Fruit fly (Drosophila melanogaster) whole organism, prepupa: ENCODE measurements around the gene Vsx1.

Experiments used
- Blimp-1 ChIP-seq: fragments of 200-800 bp; sonication (Bioruptor generic); optimal IDR thresholded peaks from 3 replicates; lab custom pipeline; 2017; ENCODE audit warnings: missing biosample characterization, missing genetic modification characterization, mild to moderate bottlenecking, moderate library complexity, missing genetic modification reagents
- CG10631 ChIP-seq: fragments of 200-800 bp; sonication (Bioruptor generic); optimal IDR thresholded peaks from 2 replicates; lab custom pipeline; 2016; ENCODE audit warnings: missing biosample characterization, missing genetic modification characterization
- CG10669 ChIP-seq: fragments of 200-800 bp; sonication (Bioruptor generic); optimal IDR thresholded peaks from 3 replicates; lab custom pipeline; 2018; ENCODE audit warnings: missing biosample characterization, mild to moderate bottlenecking, missing genetic modification characterization, moderate library complexity
- CG11902 ChIP-seq: fragments of 200-800 bp; sonication (Bioruptor generic); optimal IDR thresholded peaks from 3 replicates; lab custom pipeline; 2016; ENCODE audit warnings: missing biosample characterization, missing genetic modification characterization
- CG15336 ChIP-seq: fragments of 200-800 bp; sonication (Bioruptor generic); IDR thresholded peaks from 2 replicates; pipeline ENCODE4 v1.3.6; 2022; ENCODE audit warnings: missing biosample characterization, missing genetic modification characterization
- CG1621 ChIP-seq: fragments of 200-800 bp; sonication (Bioruptor generic); optimal IDR thresholded peaks from 3 replicates; lab custom pipeline; 2018; ENCODE audit warnings: missing biosample characterization, mild to moderate bottlenecking, missing genetic modification characterization
- CG32006 ChIP-seq: fragments of 200-800 bp; sonication (Bioruptor generic); optimal IDR thresholded peaks from 3 replicates; lab custom pipeline; 2017; ENCODE audit warnings: missing biosample characterization, mild to moderate bottlenecking, missing genetic modification characterization
- CG3919 ChIP-seq: fragments of 200-800 bp; sonication (Bioruptor generic); optimal IDR thresholded peaks from 3 replicates; lab custom pipeline; 2016; ENCODE audit warnings: missing biosample characterization, missing genetic modification characterization
- CG4318 ChIP-seq: fragments of 200-800 bp; sonication (Bioruptor generic); optimal IDR thresholded peaks from 3 replicates; lab custom pipeline; 2017; ENCODE audit warnings: missing biosample characterization, mild to moderate bottlenecking, missing genetic modification characterization
- CG6163 ChIP-seq: fragments of 200-800 bp; sonication (Bioruptor generic); IDR thresholded peaks from 3 replicates; pipeline ENCODE4 v1.3.6; 2022; ENCODE audit warnings: missing biosample characterization, missing genetic modification characterization
- CG6792 ChIP-seq: fragments of 200-800 bp; sonication (Bioruptor generic); optimal IDR thresholded peaks from 3 replicates; lab custom pipeline; 2016; ENCODE audit warnings: missing biosample characterization, missing genetic modification characterization
- CG6808 ChIP-seq: fragments of 200-800 bp; sonication (Bioruptor generic); optimal IDR thresholded peaks from 3 replicates; lab custom pipeline; 2017; ENCODE audit warnings: missing biosample characterization, missing genetic modification characterization, mild to moderate bottlenecking, moderate library complexity, missing genetic modification reagents
- CG6854 ChIP-seq: fragments of 200-800 bp; sonication (Bioruptor generic); optimal IDR thresholded peaks from 2 replicates; lab custom pipeline; 2017; ENCODE audit warnings: missing biosample characterization, mild to moderate bottlenecking, missing genetic modification characterization
- CG8632 ChIP-seq: fragments of 200-800 bp; sonication (Bioruptor generic); optimal IDR thresholded peaks from 3 replicates; lab custom pipeline; 2016; ENCODE audit warnings: missing biosample characterization, missing genetic modification characterization
- CG9139 ChIP-seq: fragments of 200-800 bp; sonication (Bioruptor generic); optimal IDR thresholded peaks from 3 replicates; lab custom pipeline; 2017; ENCODE audit warnings: missing biosample characterization, mild to moderate bottlenecking, missing genetic modification characterization
- Eip78C ChIP-seq: fragments of 200-800 bp; sonication (Bioruptor generic); peaks from one replicate; lab custom pipeline; 2016; ENCODE audit warnings: missing biosample characterization, missing genetic modification characterization
- Ets96B ChIP-seq: fragments of 200-800 bp; optimal IDR thresholded peaks from 2 replicates; lab custom pipeline; 2019; ENCODE audit warnings: missing biosample characterization, mild to moderate bottlenecking, missing genetic modification characterization, moderate library complexity
- Lpt ChIP-seq: fragments of 200-800 bp; sonication (Bioruptor generic); optimal IDR thresholded peaks from 3 replicates; lab custom pipeline; 2016; ENCODE audit warnings: missing biosample characterization, missing genetic modification characterization
- Met ChIP-seq: fragments of 200-800 bp; sonication (Bioruptor generic); optimal IDR thresholded peaks from 3 replicates; lab custom pipeline; 2016; ENCODE audit warnings: missing biosample characterization, missing genetic modification characterization
- OdsH ChIP-seq: fragments of 200-800 bp; sonication (Bioruptor generic); optimal IDR thresholded peaks from 3 replicates; lab custom pipeline; 2016; ENCODE audit warnings: missing biosample characterization, missing genetic modification characterization
- Smox ChIP-seq: fragments of 200-800 bp; sonication (Bioruptor generic); optimal IDR thresholded peaks from 3 replicates; lab custom pipeline; 2016; ENCODE audit warnings: missing biosample characterization, missing genetic modification characterization
- Sox102F ChIP-seq: fragments of 200-800 bp; sonication (Bioruptor generic); optimal IDR thresholded peaks from 2 replicates; lab custom pipeline; 2016; ENCODE audit warnings: missing biosample characterization, mild to moderate bottlenecking, missing genetic modification characterization
- achi ChIP-seq: fragments of 200-800 bp; sonication (Bioruptor generic); optimal IDR thresholded peaks from 3 replicates; lab custom pipeline; 2016; ENCODE audit warnings: missing biosample characterization, missing genetic modification characterization
- cyc ChIP-seq: fragments of 200-800 bp; sonication (Bioruptor generic); optimal IDR thresholded peaks from 3 replicates; lab custom pipeline; 2016; ENCODE audit warnings: missing biosample characterization, missing genetic modification characterization
- dac ChIP-seq: fragments of 200-800 bp; sonication (Bioruptor generic); optimal IDR thresholded peaks from 2 replicates; lab custom pipeline; 2017; ENCODE audit warnings: missing biosample characterization, mild to moderate bottlenecking, missing genetic modification characterization
- dsx ChIP-seq: fragments of 200-800 bp; optimal IDR thresholded peaks from 3 replicates; lab custom pipeline; 2019; ENCODE audit warnings: missing biosample characterization, mild to moderate bottlenecking, missing genetic modification characterization, moderate library complexity; ENCODE audit not compliant: poor library complexity, severe bottlenecking
- eg ChIP-seq: fragments of 200-800 bp; sonication (Bioruptor generic); IDR thresholded peaks from 3 replicates; pipeline ENCODE4 v1.3.6; 2022; ENCODE audit warnings: missing biosample characterization, missing genetic modification characterization
- esn ChIP-seq: fragments of 200-800 bp; sonication (Bioruptor generic); optimal IDR thresholded peaks from 2 replicates; lab custom pipeline; 2016; ENCODE audit warnings: missing biosample characterization, mild to moderate bottlenecking, missing genetic modification characterization, moderate library complexity
- fd59A ChIP-seq: fragments of 200-800 bp; sonication (Bioruptor generic); optimal IDR thresholded peaks from 2 replicates; lab custom pipeline; 2017; ENCODE audit warnings: missing biosample characterization, mild to moderate bottlenecking, missing genetic modification characterization, missing genetic modification reagents
- fkh ChIP-seq: fragments of 200-800 bp; sonication (Bioruptor generic); optimal IDR thresholded peaks from 3 replicates; lab custom pipeline; 2017; ENCODE audit warnings: missing biosample characterization, mild to moderate bottlenecking, missing genetic modification characterization, moderate library complexity
- lz ChIP-seq: fragments of 200-800 bp; sonication (Bioruptor generic); optimal IDR thresholded peaks from 3 replicates; lab custom pipeline; 2016; ENCODE audit warnings: missing biosample characterization, missing genetic modification characterization
- salr ChIP-seq, 2 experiments: fragments of 200-800 bp; sonication (Bioruptor generic); optimal IDR thresholded peaks; 3 replicates each; lab custom pipeline; 2016 to 2018; ENCODE audit warnings: missing biosample characterization in 2 of 2, missing genetic modification characterization in 2 of 2, mild to moderate bottlenecking in 1 of 2
- spab ChIP-seq: fragments of 200-800 bp; sonication (Bioruptor generic); optimal IDR thresholded peaks from 2 replicates; lab custom pipeline; 2017; ENCODE audit warnings: missing biosample characterization, mild to moderate bottlenecking, missing genetic modification characterization, missing genetic modification reagents
- topi ChIP-seq: fragments of 200-800 bp; sonication (Bioruptor generic); optimal IDR thresholded peaks from 3 replicates; lab custom pipeline; 2016; ENCODE audit warnings: missing biosample characterization, missing genetic modification characterization

Vsx1 gene

dm6 chrX:5559363-5559762 is 34.7 kb upstream of the Vsx1 start:
- TF ChIP-seq achi (GFP tag; lab: Kevin White, UChicago) (no peak), cyc (GFP tag; lab: Kevin White, UChicago) (no peak), Sox102F (no peak), CG6792 (GFP tag; lab: Kevin White, UChicago) (no peak), CG10669 (GFP tag; lab: Kevin White, UChicago) (no peak), spab (GFP tag; lab: Kevin White, UChicago) (no peak), dsx (no peak), topi (GFP tag; lab: Kevin White, UChicago) (no peak), Eip78C (no peak), eg (GFP tag; lab: Robert Waterston, UW) (no peak), CG32006 (GFP tag; lab: Kevin White, UChicago) (no peak)

dm6 chrX:5560083-5560482 is 34.0 kb upstream of the Vsx1 start, which contains the start of gene Vsx2:
TSS of gene Vsx2 (minus strand) at chrX:5560183.
- TF ChIP-seq CG11902 (no peak), CG6792 (GFP tag; lab: Kevin White, UChicago) (no peak), dac (no peak), eg (GFP tag; lab: Robert Waterston, UW) (no peak), CG6163 (no peak), CG3919 (no peak)
- TF ChIP-seq, all 60 proteins: peak for 0

dm6 chrX:5560503-5560902 is 33.6 kb upstream of the Vsx1 start:
- TF ChIP-seq CG15336 (GFP tag; lab: Robert Waterston, UW) (0 out of 2 replicates have a peak, but pooled peaks have one; percentile 14), Blimp-1 (GFP tag; lab: Kevin White, UChicago) (no peak), fkh (GFP tag; lab: Kevin White, UChicago) (peak; percentile 85)

- no peak for TF ChIP-seq Ets96B (tag; lab: Kevin White, UChicago)
- no peak for TF ChIP-seq CG9139
- TF ChIP-seq CG8632 (GFP tag; lab: Kevin White, UChicago): no peak
- TF ChIP-seq CG6163: no peak
- no peak for TF ChIP-seq Sox102F
- no peak for TF ChIP-seq fd59A
- TF ChIP-seq CG6854 (GFP tag; lab: Kevin White, UChicago): no peak
- TF ChIP-seq CG1621 (tag; lab: Kevin White, UChicago): no peak
- no peak for TF ChIP-seq CG4318 (GFP tag; lab: Kevin White, UChicago)
- TF ChIP-seq Met (GFP tag; lab: Kevin White, UChicago): no peak
- no peak for TF ChIP-seq Lpt (GFP tag; lab: Kevin White, UChicago)
- no peak for TF ChIP-seq CG6808 (GFP tag; lab: Kevin White, UChicago)
- TF ChIP-seq salr (GFP tag; optimal IDR thresholded peaks at IDR 0.05; lab: Kevin White, UChicago): no peak
- no peak for TF ChIP-seq lz (GFP tag; lab: Kevin White, UChicago)
- no peak for TF ChIP-seq esn (GFP tag; lab: Kevin White, UChicago)
- no peak for TF ChIP-seq CG32006 (GFP tag; lab: Kevin White, UChicago)
- no peak for TF ChIP-seq OdsH (GFP tag; lab: Kevin White, UChicago)
- TF ChIP-seq cyc (GFP tag; lab: Kevin White, UChicago): no peak
- no peak for TF ChIP-seq Blimp-1 (GFP tag; lab: Kevin White, UChicago)
Measured at dm6 chrX:5563396-5563795, 30.7 kb upstream of the Vsx1 start.

dm6 chrX:5563929-5564328 is 30.1 kb upstream of the Vsx1 start:
- peak; percentile 15 for TF ChIP-seq CG10631 (GFP tag; lab: Kevin White, UChicago)
- TF ChIP-seq Smox: no peak
- no peak for TF ChIP-seq CG3919
